Fruit fly (Drosophila melanogaster) whole organism, embryonic: ENCODE data around the gene kin17.
A peak's percentile ranks its signal among the peaks of the same experiment; 100 is the strongest.

Experiments used
- Adf1 ChIP-seq: fragments of 200-800 bp; sonication (Bioruptor generic); IDR thresholded peaks from 2 replicates; pipeline ENCODE4 v1.3.6; 2022; ENCODE audit warnings: missing biosample characterization, missing genetic modification characterization
- Atf-2 ChIP-seq: fragments of 200-800 bp; sonication (Bioruptor generic); optimal IDR thresholded peaks from 2 replicates; lab custom pipeline; 2016; ENCODE audit warnings: missing biosample characterization, missing genetic modification characterization
- B-H1 ChIP-seq: fragments of 200-800 bp; sonication (Bioruptor generic); IDR thresholded peaks from 3 replicates; pipeline ENCODE4 v1.3.6; 2022; ENCODE audit warnings: missing biosample characterization, missing genetic modification characterization
- CG10565 ChIP-seq: fragments of 200-800 bp; sonication (Bioruptor generic); optimal IDR thresholded peaks from 3 replicates; lab custom pipeline; 2016; ENCODE audit warnings: missing biosample characterization, mild to moderate bottlenecking, missing genetic modification characterization
- CG10979 ChIP-seq: fragments of 200-800 bp; sonication (Bioruptor generic); optimal IDR thresholded peaks from 2 replicates; lab custom pipeline; 2018; ENCODE audit warnings: missing biosample characterization, mild to moderate bottlenecking, missing genetic modification characterization, moderate library complexity
- CG11085 ChIP-seq: fragments of 200-800 bp; sonication (Bioruptor generic); IDR thresholded peaks from 2 replicates; pipeline ENCODE4 v1.3.6; 2022; ENCODE audit warnings: missing biosample characterization, missing genetic modification characterization
- CG12659 ChIP-seq: fragments of 200-800 bp; sonication (Bioruptor generic); optimal IDR thresholded peaks from 3 replicates; lab custom pipeline; 2017; ENCODE audit warnings: mild to moderate bottlenecking, missing biosample characterization, missing genetic modification reagents, missing genetic modification characterization
- CG13775 ChIP-seq: fragments of 200-800 bp; sonication (Bioruptor generic); optimal IDR thresholded peaks from 3 replicates; lab custom pipeline; 2017; ENCODE audit warnings: missing biosample characterization, mild to moderate bottlenecking, missing genetic modification characterization
- CG14050 ChIP-seq: fragments of 200-800 bp; sonication (Bioruptor generic); IDR thresholded peaks from 3 replicates; pipeline ENCODE4 v1.3.6; 2022; ENCODE audit warnings: missing biosample characterization, missing genetic modification characterization
- CG14860 ChIP-seq: fragments of 200-800 bp; sonication (Bioruptor generic); IDR thresholded peaks from 3 replicates; pipeline ENCODE4 v1.3.6; 2022; ENCODE audit warnings: missing biosample characterization, missing genetic modification characterization; ENCODE audit not compliant: partially characterized antibody
- CG15011 ChIP-seq: fragments of 200-800 bp; sonication (Bioruptor generic); optimal IDR thresholded peaks from 3 replicates; lab custom pipeline; 2018; ENCODE audit warnings: missing biosample characterization, mild to moderate bottlenecking, missing genetic modification characterization
- CG1529 ChIP-seq: fragments of 200-800 bp; sonication (Bioruptor generic); optimal IDR thresholded peaks from 3 replicates; lab custom pipeline; 2018; ENCODE audit warnings: missing biosample characterization, missing genetic modification characterization
- CG18011 ChIP-seq: fragments of 200-800 bp; sonication (Bioruptor generic); optimal IDR thresholded peaks from 2 replicates; lab custom pipeline; 2017; ENCODE audit warnings: missing biosample characterization, missing genetic modification characterization, mild to moderate bottlenecking, moderate library complexity, missing genotype
- CG18262 ChIP-seq: fragments of 200-800 bp; optimal IDR thresholded peaks from 3 replicates; lab custom pipeline; 2019; ENCODE audit warnings: missing biosample characterization, mild to moderate bottlenecking, missing genetic modification characterization, moderate library complexity
- CG3838 ChIP-seq: fragments of 200-800 bp; sonication (Bioruptor generic); optimal IDR thresholded peaks from 3 replicates; lab custom pipeline; 2016; ENCODE audit warnings: missing biosample characterization, missing genetic modification characterization
- CG7372 ChIP-seq: fragments of 200-800 bp; sonication (Bioruptor generic); IDR thresholded peaks from 2 replicates; pipeline ENCODE4 v1.3.6; 2022; ENCODE audit warnings: missing biosample characterization, missing genetic modification characterization
- CG7745 ChIP-seq: fragments of 200-800 bp; sonication (Bioruptor generic); optimal IDR thresholded peaks from 2 replicates; lab custom pipeline; 2018; ENCODE audit warnings: missing biosample characterization, mild to moderate bottlenecking, missing genetic modification characterization, moderate library complexity
- CG8478 ChIP-seq: fragments of >200 bp; optimal IDR thresholded peaks from 2 replicates; lab custom pipeline; 2018
- CG9437 ChIP-seq: fragments of 200-800 bp; sonication (Bioruptor generic); optimal IDR thresholded peaks from 2 replicates; lab custom pipeline; 2018; ENCODE audit warnings: missing biosample characterization, mild to moderate bottlenecking, missing genetic modification characterization
- CkIIα-i1 ChIP-seq: fragments of 200-800 bp; sonication (Bioruptor generic); IDR thresholded peaks from 2 replicates; pipeline ENCODE4 v1.3.6; 2022; ENCODE audit warnings: missing biosample characterization, missing genetic modification characterization
- Doc3 ChIP-seq: fragments of 200-800 bp; sonication (Bioruptor generic); IDR thresholded peaks from 3 replicates; pipeline ENCODE4 v1.3.6; 2022; ENCODE audit warnings: missing biosample characterization, missing genetic modification characterization; ENCODE audit not compliant: partially characterized antibody
- Elba2 ChIP-seq: fragments of 200-800 bp; sonication (Bioruptor generic); optimal IDR thresholded peaks from 3 replicates; lab custom pipeline; 2016; ENCODE audit warnings: missing biosample characterization, missing genetic modification characterization
- Fer2 ChIP-seq: fragments of 200-800 bp; sonication (Bioruptor generic); optimal IDR thresholded peaks from 2 replicates; lab custom pipeline; 2018; ENCODE audit warnings: missing biosample characterization, mild to moderate bottlenecking, missing genetic modification characterization, moderate library complexity
- Lhr ChIP-seq: fragments of 200-800 bp; sonication (Bioruptor generic); optimal IDR thresholded peaks from 3 replicates; lab custom pipeline; 2017; ENCODE audit warnings: mild to moderate bottlenecking, missing biosample characterization, missing genetic modification reagents, missing genetic modification characterization
- Lim3 ChIP-seq: fragments of 200-800 bp; sonication (Bioruptor generic); IDR thresholded peaks from 2 replicates; pipeline ENCODE4 v1.3.6; 2022; ENCODE audit warnings: missing biosample characterization, missing genetic modification characterization
- MBD-R2 ChIP-seq: fragments of 200-800 bp; sonication (Bioruptor generic); IDR thresholded peaks from 2 replicates; pipeline ENCODE4 v1.3.6; 2022; ENCODE audit warnings: missing biosample characterization, missing genetic modification characterization
- Meics ChIP-seq: fragments of 200-800 bp; sonication (Bioruptor generic); optimal IDR thresholded peaks from 2 replicates; lab custom pipeline; 2017; ENCODE audit warnings: missing biosample characterization, mild to moderate bottlenecking, missing genetic modification characterization
- NC2α ChIP-seq: fragments of 200-800 bp; sonication (Bioruptor generic); optimal IDR thresholded peaks from 2 replicates; lab custom pipeline; 2016; ENCODE audit warnings: missing biosample characterization, missing genetic modification characterization
- NfI ChIP-seq: fragments of 200-800 bp; sonication (Bioruptor generic); optimal IDR thresholded peaks from 3 replicates; lab custom pipeline; 2018; ENCODE audit warnings: missing biosample characterization, mild to moderate bottlenecking, missing genetic modification characterization, moderate library complexity
- Xbp1 ChIP-seq: fragments of 200-800 bp; sonication (Bioruptor generic); optimal IDR thresholded peaks from 3 replicates; lab custom pipeline; 2016; ENCODE audit warnings: missing biosample characterization, mild to moderate bottlenecking, missing genetic modification characterization
- ase ChIP-seq: fragments of 200-800 bp; sonication (Bioruptor generic); IDR thresholded peaks from 3 replicates; pipeline ENCODE4 v1.3.6; 2022; ENCODE audit warnings: missing biosample characterization, missing genetic modification characterization
- bab2 ChIP-seq: fragments of 200-800 bp; sonication (Bioruptor generic); optimal IDR thresholded peaks from 2 replicates; lab custom pipeline; 2016; ENCODE audit warnings: missing biosample characterization, missing genetic modification characterization
- bigmax ChIP-seq: fragments of 200-800 bp; sonication (Bioruptor generic); optimal IDR thresholded peaks from 2 replicates; lab custom pipeline; 2018; ENCODE audit warnings: missing biosample characterization, mild to moderate bottlenecking, missing genetic modification characterization
- br ChIP-seq: fragments of >200 bp; optimal IDR thresholded peaks from 2 replicates; lab custom pipeline; 2017
- chn ChIP-seq: fragments of 200-800 bp; sonication (Bioruptor generic); optimal IDR thresholded peaks from 2 replicates; lab custom pipeline; 2016; ENCODE audit warnings: missing biosample characterization, missing genetic modification characterization
- crc ChIP-seq: fragments of 200-800 bp; sonication (Bioruptor generic); optimal IDR thresholded peaks from 2 replicates; lab custom pipeline; 2016; ENCODE audit warnings: missing biosample characterization, missing genetic modification characterization
- crol ChIP-seq: fragments of 200-800 bp; sonication (Bioruptor generic); IDR thresholded peaks from 2 replicates; pipeline ENCODE4 v1.3.6; 2022; ENCODE audit warnings: missing biosample characterization, missing genetic modification characterization
- dysf ChIP-seq: fragments of 200-800 bp; sonication (Bioruptor generic); IDR thresholded peaks from 3 replicates; pipeline ENCODE4 v1.3.6; 2022; ENCODE audit warnings: missing biosample characterization, missing genetic modification characterization
- emc ChIP-seq: fragments of 200-800 bp; sonication (Bioruptor generic); optimal IDR thresholded peaks from 2 replicates; lab custom pipeline; 2016; ENCODE audit warnings: missing biosample characterization, missing genetic modification characterization
- gcm ChIP-seq: fragments of 200-800 bp; sonication (Bioruptor generic); optimal IDR thresholded peaks from 2 replicates; lab custom pipeline; 2019; ENCODE audit warnings: missing biosample characterization, mild to moderate bottlenecking, missing genetic modification characterization, moderate library complexity
- kay ChIP-seq: fragments of 200-800 bp; sonication (Bioruptor generic); optimal IDR thresholded peaks from 2 replicates; lab custom pipeline; 2016; ENCODE audit warnings: missing biosample characterization, missing genetic modification characterization
- ken ChIP-seq: fragments of 200-800 bp; sonication (Bioruptor generic); IDR thresholded peaks from 3 replicates; pipeline ENCODE4 v1.3.6; 2022; ENCODE audit warnings: missing biosample characterization, missing genetic modification characterization
- lmd ChIP-seq: fragments of 200-800 bp; sonication (Bioruptor generic); IDR thresholded peaks from 2 replicates; pipeline ENCODE4 v1.3.6; 2022; ENCODE audit warnings: missing biosample characterization, missing genetic modification characterization
- nau ChIP-seq: fragments of 200-800 bp; sonication (Bioruptor generic); optimal IDR thresholded peaks from 3 replicates; lab custom pipeline; 2017; ENCODE audit warnings: missing biosample characterization, mild to moderate bottlenecking, missing genetic modification characterization, missing genetic modification reagents
- onecut ChIP-seq: fragments of 200-800 bp; sonication (Bioruptor generic); IDR thresholded peaks from 2 replicates; pipeline ENCODE4 v1.3.6; 2022; ENCODE audit warnings: missing biosample characterization, missing genetic modification characterization
- pzg ChIP-seq: fragments of 200-800 bp; sonication (Bioruptor generic); optimal IDR thresholded peaks from 3 replicates; lab custom pipeline; 2018; ENCODE audit warnings: missing biosample characterization, mild to moderate bottlenecking, missing genetic modification characterization, moderate library complexity
- scrt ChIP-seq: fragments of 200-800 bp; sonication (Bioruptor generic); optimal IDR thresholded peaks from 2 replicates; lab custom pipeline; 2018; ENCODE audit warnings: missing biosample characterization, mild to moderate bottlenecking, missing genetic modification characterization, moderate library complexity
- tgo ChIP-seq: fragments of 200-800 bp; sonication (Bioruptor generic); IDR thresholded peaks from 3 replicates; pipeline ENCODE4 v1.3.6; 2022; ENCODE audit warnings: missing biosample characterization, missing genetic modification characterization
- trh ChIP-seq: fragments of 200-800 bp; sonication (Bioruptor generic); optimal IDR thresholded peaks from 2 replicates; lab custom pipeline; 2016; ENCODE audit warnings: missing biosample characterization, missing genetic modification characterization
- z ChIP-seq: fragments of 200-800 bp; sonication (Bioruptor generic); IDR thresholded peaks from 3 replicates; pipeline ENCODE4 v1.3.6; 2022; ENCODE audit warnings: missing biosample characterization, missing genetic modification characterization
- zf30C ChIP-seq: fragments of 200-800 bp; sonication (Bioruptor generic); optimal IDR thresholded peaks from 3 replicates; lab custom pipeline; 2018; ENCODE audit warnings: missing biosample characterization, mild to moderate bottlenecking, missing genetic modification characterization

kin17 gene

dm6 chr3L:20402665-20403492, 46.3 kb downstream of the kin17 start (continued):
- TF ChIP-seq CG10979 (tag; lab: Kevin White, UChicago) (peak; percentile 78), CG11085 (GFP tag; lab: Robert Waterston, UW) (no peak), crol (GFP tag; lab: Robert Waterston, UW) (no peak), Lhr (GFP tag; lab: Kevin White, UChicago) (peak; percentile 12), lmd (GFP tag; lab: Robert Waterston, UW) (peak; percentile 28; the same call in 1 of the 2 replicates), br (no peak), onecut (no peak), trh (GFP tag; lab: Kevin White, UChicago) (no peak), CG3838 (no peak), Lim3 (GFP tag; lab: Robert Waterston, UW) (no peak), crc (GFP tag; lab: Kevin White, UChicago) (no peak), CG10565 (GFP tag; lab: Kevin White, UChicago) (no peak), Atf-2 (GFP tag; lab: Kevin White, UChicago) (no peak), CG9437 (GFP tag; lab: Kevin White, UChicago) (no peak), tgo (GFP tag; lab: Robert Waterston, UW) (no peak), Doc3 (GFP tag; lab: Robert Waterston, UW) (no peak), CG14050 (GFP tag; lab: Robert Waterston, UW) (no peak), CG7372 (GFP tag; lab: Robert Waterston, UW) (no peak), MBD-R2 (GFP tag; lab: Robert Waterston, UW) (no peak), CG15011 (no peak), CG13775 (GFP tag; lab: Kevin White, UChicago) (peak; percentile 45), kay (GFP tag; lab: Kevin White, UChicago) (no peak), gcm (GFP tag; lab: Kevin White, UChicago) (peak; percentile 66), NfI (GFP tag; lab: Kevin White, UChicago) (no peak), scrt (GFP tag; lab: Kevin White, UChicago) (no peak), Adf1 (GFP tag; lab: Robert Waterston, UW) (no peak), ase (no peak), nau (no peak), bab2 (GFP tag; lab: Kevin White, UChicago) (no peak), Xbp1 (no peak), Fer2 (tag; lab: Kevin White, UChicago) (no peak), CG1529 (GFP tag; lab: Kevin White, UChicago) (no peak), CG12659 (GFP tag; lab: Kevin White, UChicago) (no peak), Meics (GFP tag; lab: Kevin White, UChicago) (no peak), ken (0 out of 3 replicates have a peak, but pooled peaks have one; percentile 13), CG18011 (GFP tag; lab: Kevin White, UChicago) (no peak), CG18262 (tag; lab: Kevin White, UChicago) (peak; percentile 72), CG14860 (GFP tag; lab: Robert Waterston, UW) (no peak), Elba2 (GFP tag; lab: Kevin White, UChicago) (peak; percentile 54), bigmax (GFP tag; lab: Kevin White, UChicago) (no peak), CG7745 (tag; lab: Kevin White, UChicago) (no peak), pzg (GFP tag; lab: Kevin White, UChicago) (no peak), NC2α (GFP tag; lab: Kevin White, UChicago) (no peak), z (GFP tag; lab: Robert Waterston, UW) (no peak), CkIIα-i1 (GFP tag; lab: Robert Waterston, UW) (no peak), zf30C (GFP tag; lab: Kevin White, UChicago) (no peak), CG8478 (lab: Kevin White, UChicago) (no peak), dysf (GFP tag; lab: Robert Waterston, UW) (no peak), emc (GFP tag; lab: Kevin White, UChicago) (no peak), B-H1 (GFP tag; lab: Robert Waterston, UW) (no peak), chn (no peak)
